Fruit fly (Drosophila melanogaster): Measurements from ENCODE around the gene Sfp87B.
A peak's percentile ranks its signal among the peaks of the same experiment; 100 is the strongest.

DNA sequence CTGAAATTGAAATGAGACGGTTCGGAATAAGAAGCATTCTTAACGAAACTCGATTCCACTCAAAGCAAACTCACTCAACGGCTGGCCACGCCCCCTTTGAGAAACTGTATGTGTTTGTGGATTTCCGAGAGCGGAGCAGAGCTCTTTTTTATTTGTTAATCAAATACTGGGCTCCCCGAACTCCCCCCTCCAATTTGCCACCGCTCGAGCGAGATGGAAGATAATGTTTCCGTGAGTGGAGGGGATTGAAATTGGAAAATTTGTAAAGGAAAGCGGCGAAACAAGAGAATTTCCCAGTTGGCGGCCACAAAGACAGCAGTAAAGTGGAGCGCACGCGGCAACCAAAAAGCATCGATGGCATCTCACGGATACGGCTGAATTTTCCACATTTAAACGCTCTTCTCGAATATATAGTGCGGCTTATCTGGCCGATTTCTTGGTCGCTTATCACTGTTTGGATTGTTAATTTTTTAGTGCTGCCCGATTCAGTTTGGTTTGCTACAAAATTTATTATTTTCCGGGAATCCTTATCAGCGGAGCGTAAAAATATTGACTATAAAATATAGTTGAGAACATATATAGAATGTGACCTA is 28.4 kb upstream of the Sfp87B start:
- no peak for TF ChIP-seq CG14655 (GFP tag; optimal IDR thresholded peaks at IDR 0.05)
- TF ChIP-seq CG34367 (tag; optimal IDR thresholded peaks at IDR 0.05) = no peak
- TF ChIP-seq CG17806 (tag; optimal IDR thresholded peaks at IDR 0.05) = no peak
- no peak for TF ChIP-seq CG10348 (GFP tag; IDR thresholded peaks at IDR 0.05)
- TF ChIP-seq CG15710 (tag; optimal IDR thresholded peaks at IDR 0.05) = no peak
- no peak for TF ChIP-seq Pif1A (GFP tag; optimal IDR thresholded peaks at IDR 0.05)
- no peak for TF ChIP-seq Snoo (tag; optimal IDR thresholded peaks at IDR 0.05)
- no peak for TF ChIP-seq CG8159 (tag; optimal IDR thresholded peaks at IDR 0.05)
- TF ChIP-seq fd96Ca (GFP tag; IDR thresholded peaks at IDR 0.05) = peak; percentile 52; the same call in 1 of the 3 replicates
- no peak for TF ChIP-seq gl (tag; optimal IDR thresholded peaks at IDR 0.05)
- TF ChIP-seq CG32121 (GFP tag; IDR thresholded peaks at IDR 0.05) = no peak
- TF ChIP-seq D1 (tag; optimal IDR thresholded peaks at IDR 0.05) = no peak
- no peak for TF ChIP-seq CG12605 (GFP tag; IDR thresholded peaks at IDR 0.05)
- TF ChIP-seq EcR (GFP tag; optimal IDR thresholded peaks at IDR 0.05) = no peak
